Worm (Caenorhabditis elegans) whole organism, young adult: ENCODE results near the gene K01G12.22.

ENCODE experiments used
- F52B5.7 ChIP-seq: sonication (generic microtip); optimal IDR thresholded peaks from 2 replicates; lab custom pipeline; 2016; ENCODE audit warnings: mild to moderate bottlenecking, missing genetic modification characterization, missing compliant biosample characterization
- ama-1 ChIP-seq, 3 experiments: fragments of 150-350 bp in 1 of 3; sonication (generic microtip) in 2 of 3; optimal IDR thresholded peaks; 2 replicates each; lab custom pipeline; 2014 to 2018; ENCODE audit warnings: missing biosample characterization in 2 of 3, missing genetic modification characterization in 2 of 3, missing genetic modification reagents in 2 of 3
- dpl-1 ChIP-seq: fragments of 150-350 bp; optimal IDR thresholded peaks from 2 replicates; lab custom pipeline; 2014; ENCODE audit warnings: missing biosample characterization, missing genetic modification reagents, missing genetic modification characterization
- egl-44 ChIP-seq: fragments of 200-800 bp; sonication (Bioruptor generic); IDR thresholded peaks from 2 replicates; pipeline ENCODE4 v1.3.6; 2022; ENCODE audit warnings: missing genetic modification reagents, missing genetic modification characterization, missing compliant biosample characterization
- him-1 ChIP-seq: sonication (generic microtip); optimal IDR thresholded peaks from 2 replicates; lab custom pipeline; 2016; ENCODE audit warnings: missing genotype, missing genetic modification reagents, missing genetic modification characterization, missing compliant biosample characterization
- lin-35 ChIP-seq, 3 experiments: fragments of 150-350 bp in 2 of 3; sonication (generic microtip) in 1 of 3; optimal IDR thresholded peaks; 2 replicates each; lab custom pipeline; 2014 to 2018; ENCODE audit warnings: missing biosample characterization in 3 of 3, missing genetic modification characterization in 3 of 3, missing genetic modification reagents in 3 of 3
- lin-40 ChIP-seq: sonication (generic microtip); optimal IDR thresholded peaks from 2 replicates; lab custom pipeline; 2016; ENCODE audit warnings: missing genetic modification characterization, mild to moderate bottlenecking, missing compliant biosample characterization, missing genotype, missing genetic modification reagents
- nfya-1 ChIP-seq: sonication (generic microtip); optimal IDR thresholded peaks from 2 replicates; lab custom pipeline; 2017; ENCODE audit warnings: antibody characterized with exemption, missing compliant biosample characterization, missing genetic modification characterization, borderline replicate concordance; ENCODE audit not compliant: insufficient read depth
- nhr-120 ChIP-seq: fragments of 200-800 bp; sonication (Bioruptor generic); IDR thresholded peaks from 2 replicates; pipeline ENCODE4 v1.3.6; 2022; ENCODE audit warnings: missing genetic modification characterization, missing compliant biosample characterization
- rec-8 ChIP-seq, 2 experiments: sonication (generic microtip); optimal IDR thresholded peaks; 2 replicates each; lab custom pipeline; 2016; ENCODE audit warnings: mild to moderate bottlenecking in 2 of 2, missing genetic modification characterization in 2 of 2, missing genetic modification reagents in 2 of 2, missing genotype in 2 of 2, missing biosample characterization in 1 of 2, missing compliant biosample characterization in 1 of 2, moderate library complexity in 1 of 2
- sdz-38 ChIP-seq: sonication (generic microtip); optimal IDR thresholded peaks from 2 replicates; lab custom pipeline; 2016; ENCODE audit warnings: missing genotype, missing genetic modification characterization, missing compliant biosample characterization
- tbp1 ChIP-seq: fragments of 200-800 bp; sonication (Bioruptor generic); optimal IDR thresholded peaks from 2 replicates; lab custom pipeline; 2018; ENCODE audit warnings: mild to moderate bottlenecking, missing genetic modification characterization, missing compliant biosample characterization
- ztf-22 ChIP-seq: fragments of 200-800 bp; sonication (Bioruptor generic); optimal IDR thresholded peaks from 2 replicates; lab custom pipeline; 2018; ENCODE audit warnings: mild to moderate bottlenecking, missing genetic modification characterization, moderate library complexity, missing compliant biosample characterization

ce11 chrIV:14162772-14163171 lies 29.2 kb upstream of the K01G12.22 start, which contains the start of gene R05A10.7:
- TF ChIP-seq dpl-1 (GFP tag; lab: Kevin White, UChicago) (no peak), nfya-1 (tag; lab: Kevin White, UChicago) (no peak), sdz-38 (tag; lab: Kevin White, UChicago) (no peak), lin-40 (tag; lab: Kevin White, UChicago) (no peak), egl-44 (GFP tag; lab: Robert Waterston, UW) (no peak), him-1 (tag; lab: Kevin White, UChicago) (no peak), tbp1 (no peak), F52B5.7 (tag; lab: Kevin White, UChicago) (no peak), rec-8 (tag; optimal IDR thresholded peaks at IDR 0.05; lab: Kevin White, UChicago) (no peak), ama-1 (optimal IDR thresholded peaks at IDR 0.05; lab: Kevin White, UChicago) (no peak), ama-1 (GFP tag; optimal IDR thresholded peaks at IDR 0.05; lab: Kevin White, UChicago) (no peak), nhr-120 (GFP tag; lab: Robert Waterston, UW) (no peak), lin-35 (GFP tag; optimal IDR thresholded peaks at IDR 0.05; lab: Kevin White, UChicago) (no peak), ztf-22 (GFP tag; lab: Kevin White, UChicago) (no peak)
